Worm (Caenorhabditis elegans): ENCODE data around the gene uaf-1.

ce11 chrIII:1028233-1028632 is 48.1 kb downstream of the uaf-1 start:
- TF ChIP-seq mdl-1 (tag; optimal IDR thresholded peaks at IDR 0.05) (no peak), blmp-1 (tag; optimal IDR thresholded peaks at IDR 0.05) (no peak), unc-130 (tag; optimal IDR thresholded peaks at IDR 0.05) (no peak), sox-4 (tag; optimal IDR thresholded peaks at IDR 0.05) (no peak), zag-1 (tag; optimal IDR thresholded peaks at IDR 0.05) (no peak)
